Worm (Caenorhabditis elegans) whole organism, L4 larva: Measurements from ENCODE around the gene ugt-62.

Source experiments
- D1046.2 ChIP-seq: fragments of 200-800 bp; sonication (Bioruptor generic); IDR thresholded peaks from 2 replicates; pipeline ENCODE4 v1.3.6; 2022; ENCODE audit warnings: missing genetic modification characterization, missing compliant biosample characterization
- F26F4.8 ChIP-seq: fragments of 200-800 bp; sonication (Bioruptor generic); conservative IDR thresholded peaks from 2 replicates; pipeline ENCODE4 v1.3.6; 2022; ENCODE audit warnings: missing genetic modification characterization, missing compliant biosample characterization
- F49E8.2 ChIP-seq: sonication (generic microtip); optimal IDR thresholded peaks from 2 replicates; lab custom pipeline; 2016; ENCODE audit warnings: missing compliant biosample characterization, mild to moderate bottlenecking, missing genetic modification characterization, borderline replicate concordance
- R02D3.7 ChIP-seq: fragments of 150-350 bp; sonication (generic microtip); optimal IDR thresholded peaks from 3 replicates; lab custom pipeline; 2014; ENCODE audit warnings: missing biosample characterization, missing genetic modification characterization
- T26A8.4 ChIP-seq: fragments of 200-800 bp; sonication (Bioruptor generic); IDR thresholded peaks from 2 replicates; pipeline ENCODE4 v1.3.6; 2022; ENCODE audit warnings: missing genetic modification characterization, missing compliant biosample characterization
- Y48G9A.11 ChIP-seq: fragments of 200-800 bp; sonication (Bioruptor generic); IDR thresholded peaks from 2 replicates; pipeline ENCODE4 v1.3.6; 2022; ENCODE audit warnings: missing genetic modification reagents, missing genetic modification characterization, missing compliant biosample characterization
- ZK337.2 ChIP-seq: fragments of 200-800 bp; sonication (Bioruptor generic); IDR thresholded peaks from 2 replicates; pipeline ENCODE4 v1.3.6; 2022; ENCODE audit warnings: missing genetic modification reagents, missing genetic modification characterization, missing compliant biosample characterization
- aha-1 ChIP-seq: fragments of 150-350 bp; peaks from one replicate; lab custom pipeline; 2014; ENCODE audit warnings: missing biosample characterization, missing genetic modification characterization
- aly-2 ChIP-seq: sonication (generic microtip); optimal IDR thresholded peaks from 2 replicates; lab custom pipeline; 2018; ENCODE audit warnings: missing biosample characterization, missing genetic modification characterization
- ama-1 ChIP-seq: fragments of 150-350 bp; optimal IDR thresholded peaks from 2 replicates; lab custom pipeline; 2014; ENCODE audit warnings: inconsistent platforms, mixed read lengths
- ceh-20 ChIP-seq: fragments of 200-800 bp; sonication (Bioruptor generic); IDR thresholded peaks from 2 replicates; pipeline ENCODE4 v1.3.6; 2022; ENCODE audit warnings: missing genetic modification reagents, missing genetic modification characterization, missing compliant biosample characterization
- ceh-28 ChIP-seq: fragments of 150-350 bp; optimal IDR thresholded peaks from 2 replicates; lab custom pipeline; 2014; ENCODE audit warnings: missing biosample characterization, missing genetic modification reagents, missing genetic modification characterization
- ceh-82 ChIP-seq: sonication (generic microtip); optimal IDR thresholded peaks from 2 replicates; lab custom pipeline; 2017; ENCODE audit warnings: missing biosample characterization, missing genetic modification characterization
- ces-1 ChIP-seq: fragments of 150-350 bp; sonication (generic microtip); optimal IDR thresholded peaks from 4 replicates; lab custom pipeline; 2014; ENCODE audit warnings: missing biosample characterization, missing genetic modification reagents, missing genetic modification characterization
- daf-12 ChIP-seq: fragments of 150-350 bp; optimal IDR thresholded peaks from 2 replicates; lab custom pipeline; 2014; ENCODE audit warnings: missing biosample characterization, missing genetic modification reagents, missing genetic modification characterization
- daf-16 ChIP-seq, 3 experiments: sonication (generic microtip); optimal IDR thresholded peaks; 2 replicates each; lab custom pipeline; 2016 to 2017; ENCODE audit warnings: missing genetic modification characterization in 3 of 3, missing genetic modification reagents in 3 of 3, mild to moderate bottlenecking in 2 of 3, missing compliant biosample characterization in 2 of 3, missing biosample characterization in 1 of 3, moderate library complexity in 1 of 3
- dmd-6 ChIP-seq: fragments of 200-800 bp; sonication (Bioruptor generic); IDR thresholded peaks from 2 replicates; pipeline ENCODE4 v1.3.6; 2022; ENCODE audit warnings: missing genetic modification reagents, missing genetic modification characterization, missing compliant biosample characterization
- dmd-8 ChIP-seq: fragments of 200-800 bp; sonication (Bioruptor generic); IDR thresholded peaks from 2 replicates; pipeline ENCODE4 v1.3.6; 2022; ENCODE audit warnings: missing genetic modification characterization, missing compliant biosample characterization
- dve-1 ChIP-seq: sonication (generic microtip); optimal IDR thresholded peaks from 2 replicates; lab custom pipeline; 2017; ENCODE audit warnings: antibody characterized with exemption, mild to moderate bottlenecking, missing genetic modification characterization, missing compliant biosample characterization; ENCODE audit not compliant: insufficient read depth
- egl-27 ChIP-seq: sonication (generic microtip); optimal IDR thresholded peaks from 3 replicates; lab custom pipeline; 2017; ENCODE audit warnings: missing biosample characterization, missing genetic modification reagents, missing genetic modification characterization
- egl-43 ChIP-seq: fragments of 200-800 bp; sonication (Bioruptor generic); IDR thresholded peaks from 2 replicates; pipeline ENCODE4 v1.3.6; 2022; ENCODE audit warnings: missing genetic modification reagents, missing genetic modification characterization, missing compliant biosample characterization
- fos-1 ChIP-seq: fragments of 150-350 bp; optimal IDR thresholded peaks from 2 replicates; lab custom pipeline; 2014; ENCODE audit warnings: missing biosample characterization, missing genetic modification characterization
- hlh-11 ChIP-seq: fragments of 200-800 bp; sonication (Bioruptor generic); optimal IDR thresholded peaks from 2 replicates; lab custom pipeline; 2018; ENCODE audit warnings: mild to moderate bottlenecking, missing genetic modification characterization, missing compliant biosample characterization
- jun-1 ChIP-seq: fragments of 150-350 bp; optimal IDR thresholded peaks from 2 replicates; lab custom pipeline; 2014; ENCODE audit warnings: missing biosample characterization, missing genetic modification reagents, missing genetic modification characterization
- lin-29 ChIP-seq: fragments of 200-800 bp; sonication (Bioruptor generic); IDR thresholded peaks from 2 replicates; pipeline ENCODE4 v1.3.6; 2022; ENCODE audit warnings: missing genetic modification reagents, missing genetic modification characterization, missing compliant biosample characterization
- lir-3 ChIP-seq: sonication (generic microtip); optimal IDR thresholded peaks from 2 replicates; lab custom pipeline; 2016; ENCODE audit warnings: mild to moderate bottlenecking, missing genetic modification characterization, missing compliant biosample characterization
- lsy-2 ChIP-seq, 2 experiments: fragments of 150-350 bp in 1 of 2; sonication (generic microtip) in 1 of 2; optimal IDR thresholded peaks; 2 replicates each; lab custom pipeline; 2014 to 2017; ENCODE audit warnings: missing biosample characterization in 2 of 2, missing genetic modification characterization in 2 of 2
- mes-2 ChIP-seq: sonication (generic microtip); optimal IDR thresholded peaks from 2 replicates; lab custom pipeline; 2016; ENCODE audit warnings: missing genotype, mild to moderate bottlenecking, missing genetic modification characterization, missing compliant biosample characterization; ENCODE audit not compliant: poor library complexity, severe bottlenecking
- mxl-3 ChIP-seq: fragments of 200-800 bp; sonication (Bioruptor generic); optimal IDR thresholded peaks from 2 replicates; lab custom pipeline; 2018; ENCODE audit warnings: mild to moderate bottlenecking, missing genetic modification characterization, missing compliant biosample characterization
- nhr-11 ChIP-seq: fragments of 150-350 bp; optimal IDR thresholded peaks from 2 replicates; lab custom pipeline; 2014; ENCODE audit warnings: missing biosample characterization, missing genetic modification characterization
- nhr-25 ChIP-seq: sonication (generic microtip); optimal IDR thresholded peaks from 2 replicates; lab custom pipeline; 2017; ENCODE audit warnings: missing genetic modification characterization, mild to moderate bottlenecking, missing compliant biosample characterization, antibody characterized with exemption, moderate library complexity, borderline replicate concordance; ENCODE audit not compliant: insufficient read depth
- nhr-28 ChIP-seq: fragments of 150-350 bp; optimal IDR thresholded peaks from 2 replicates; lab custom pipeline; 2014; ENCODE audit warnings: missing biosample characterization, missing genetic modification characterization
- nhr-42 ChIP-seq: fragments of 200-800 bp; sonication (Bioruptor generic); IDR thresholded peaks from 2 replicates; pipeline ENCODE4 v1.3.6; 2022; ENCODE audit warnings: missing genetic modification characterization, missing compliant biosample characterization
- nhr-6 ChIP-seq: fragments of 150-350 bp; optimal IDR thresholded peaks from 2 replicates; lab custom pipeline; 2014; ENCODE audit warnings: missing biosample characterization, missing genetic modification characterization
- nhr-77 ChIP-seq: fragments of 150-350 bp; optimal IDR thresholded peaks from 2 replicates; lab custom pipeline; 2014; ENCODE audit warnings: missing biosample characterization, missing genetic modification characterization
- pha-4 ChIP-seq, 2 experiments: fragments of 150-350 bp in 1 of 2; fragments of 200-800 bp in 1 of 2; sonication (Bioruptor generic) in 1 of 2; IDR thresholded peaks in 1 of 2; optimal IDR thresholded peaks in 1 of 2; 2 replicates each; pipeline versions ENCODE4 v1.3.6 to Lab custom; 2014 to 2022; ENCODE audit warnings: missing genetic modification characterization in 2 of 2, missing genetic modification reagents in 2 of 2, missing biosample characterization in 1 of 2, missing compliant biosample characterization in 1 of 2
- php-3 ChIP-seq: fragments of 200-800 bp; sonication (Bioruptor generic); IDR thresholded peaks from 2 replicates; pipeline ENCODE4 v1.3.6; 2022; ENCODE audit warnings: missing genetic modification reagents, missing genetic modification characterization, missing compliant biosample characterization
- pqm-1 ChIP-seq: sonication (generic microtip); optimal IDR thresholded peaks from 2 replicates; lab custom pipeline; 2017; ENCODE audit warnings: missing biosample characterization, missing genetic modification characterization
- rbr-2 ChIP-seq: sonication (generic microtip); optimal IDR thresholded peaks from 2 replicates; lab custom pipeline; 2016; ENCODE audit warnings: missing genotype, missing genetic modification characterization, missing compliant biosample characterization
- saeg-2 ChIP-seq: fragments of 200-800 bp; sonication (Bioruptor generic); IDR thresholded peaks from 2 replicates; pipeline ENCODE4 v1.3.6; 2022; ENCODE audit warnings: missing genetic modification reagents, missing genetic modification characterization, missing compliant biosample characterization
- set-16 ChIP-seq: fragments of 200-800 bp; sonication (Bioruptor generic); IDR thresholded peaks from 2 replicates; pipeline ENCODE4 v1.3.6; 2022; ENCODE audit warnings: missing genetic modification reagents, missing genetic modification characterization, missing compliant biosample characterization
- spr-3 ChIP-seq: fragments of 200-800 bp; sonication (Bioruptor generic); optimal IDR thresholded peaks from 2 replicates; lab custom pipeline; 2018; ENCODE audit warnings: mild to moderate bottlenecking, missing genetic modification characterization, missing compliant biosample characterization
- unc-130 ChIP-seq: sonication (generic microtip); optimal IDR thresholded peaks from 2 replicates; lab custom pipeline; 2016; ENCODE audit warnings: missing genetic modification reagents, missing genetic modification characterization, missing compliant biosample characterization
- unc-39 ChIP-seq: sonication (generic microtip); optimal IDR thresholded peaks from 2 replicates; lab custom pipeline; 2017; ENCODE audit warnings: missing biosample characterization, missing genetic modification characterization
- zip-11 ChIP-seq: fragments of 200-800 bp; sonication (Bioruptor generic); IDR thresholded peaks from 2 replicates; pipeline ENCODE4 v1.3.6; 2022; ENCODE audit warnings: missing genetic modification characterization, missing compliant biosample characterization
- zip-2 ChIP-seq: fragments of 150-350 bp; optimal IDR thresholded peaks from 2 replicates; lab custom pipeline; 2014; ENCODE audit warnings: missing biosample characterization, missing genetic modification characterization
- ztf-11 ChIP-seq: fragments of 150-350 bp; optimal IDR thresholded peaks from 2 replicates; lab custom pipeline; 2014; ENCODE audit warnings: missing biosample characterization, missing genetic modification characterization
- ztf-7 ChIP-seq: fragments of 150-350 bp; optimal IDR thresholded peaks from 2 replicates; lab custom pipeline; 2014; ENCODE audit warnings: missing biosample characterization, missing genetic modification characterization

The ugt-62 gene

DNA sequence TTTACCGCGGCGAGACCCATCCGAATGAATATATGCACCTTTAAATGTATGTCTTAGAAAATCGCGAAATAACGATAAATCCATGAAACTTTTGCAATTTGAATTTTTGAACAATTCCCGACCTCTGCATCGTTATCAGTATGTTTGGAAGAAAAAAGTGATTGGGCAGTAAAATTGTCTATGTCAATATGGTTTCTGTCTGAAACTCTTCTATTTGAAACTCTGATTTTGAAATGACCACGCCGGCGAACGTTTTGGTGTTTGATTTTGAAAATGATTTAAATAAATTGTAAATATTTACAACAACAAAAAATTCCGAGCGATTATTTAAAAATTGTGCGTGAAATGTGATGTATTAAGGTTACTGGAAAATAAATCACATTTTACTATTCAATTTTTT is 20.9 kb upstream of the ugt-62 start:
- TF ChIP-seq Y48G9A.11 (GFP tag; lab: Robert Waterston, UW) = no peak
- TF ChIP-seq lir-3 (tag; lab: Kevin White, UChicago) = no peak
- TF ChIP-seq dve-1 (tag; lab: Kevin White, UChicago) = peak; percentile 51
- TF ChIP-seq daf-16 (GFP tag; optimal IDR thresholded peaks at IDR 0.05; lab: Kevin White, UChicago) = no peak
- peak; percentile 80 for TF ChIP-seq daf-16 (tag; optimal IDR thresholded peaks at IDR 0.05; lab: Kevin White, UChicago)
- peak; percentile 61 for TF ChIP-seq pqm-1 (tag; lab: Kevin White, UChicago)
- TF ChIP-seq R02D3.7 (tag; lab: Kevin White, UChicago) = no peak
- TF ChIP-seq aha-1 (tag; lab: Kevin White, UChicago) = no peak
- TF ChIP-seq ceh-20 (GFP tag; lab: Robert Waterston, UW) = no peak
- TF ChIP-seq php-3 (GFP tag; lab: Robert Waterston, UW) = 0 out of 2 replicates have a peak, but pooled peaks have one; percentile 21
- no peak for TF ChIP-seq nhr-6
- peak; percentile 14 for TF ChIP-seq nhr-28 (tag; lab: Kevin White, UChicago)

DNA sequence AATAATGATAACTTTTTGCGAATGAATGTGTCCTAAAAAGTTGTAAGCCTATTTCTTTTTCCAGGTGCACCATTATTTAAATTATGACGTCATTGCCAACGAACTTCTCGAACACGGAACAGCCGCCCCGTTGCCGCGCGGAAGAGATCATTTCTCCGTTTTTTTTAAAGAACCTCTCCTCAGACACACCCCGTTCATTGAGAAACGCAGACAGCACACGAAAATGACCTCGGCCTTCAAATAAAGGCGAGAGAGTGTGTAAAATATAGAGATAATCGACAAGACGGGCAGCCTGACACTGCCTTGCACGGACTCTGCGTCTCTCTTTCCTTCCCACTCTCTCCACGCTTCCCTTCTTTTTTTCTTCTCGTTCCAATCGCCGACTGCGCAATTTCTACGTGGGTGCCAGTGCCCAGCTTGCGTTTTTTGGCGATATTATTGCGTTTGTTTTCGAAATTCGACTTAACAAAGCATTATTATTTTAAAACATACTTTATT is 20.0 kb upstream of the ugt-62 start:
- no peak for TF ChIP-seq dmd-8
- TF ChIP-seq ztf-7 (tag; lab: Kevin White, UChicago) = no peak
- TF ChIP-seq zip-11 (GFP tag; lab: Robert Waterston, UW) = no peak
- TF ChIP-seq nhr-25 = peak; percentile 91
- peak; percentile 74 to 79 for TF ChIP-seq lsy-2 (tag; optimal IDR thresholded peaks at IDR 0.05; lab: Kevin White, UChicago)
- no peak for TF ChIP-seq nhr-6
- TF ChIP-seq hlh-11 (tag; lab: Kevin White, UChicago) = peak; percentile 95
- no peak for TF ChIP-seq unc-39 (tag; lab: Kevin White, UChicago)
- no peak for TF ChIP-seq nhr-77 (tag; lab: Kevin White, UChicago)
- peak; percentile 67 for TF ChIP-seq set-16 (GFP tag; lab: Robert Waterston, UW)
- TF ChIP-seq ZK337.2 (GFP tag; lab: Robert Waterston, UW) = no peak
- no peak for TF ChIP-seq F49E8.2
- no peak for TF ChIP-seq egl-27
- TF ChIP-seq nhr-42 (GFP tag; lab: Robert Waterston, UW) = no peak
- TF ChIP-seq ceh-82 (tag; lab: Kevin White, UChicago) = no peak
- TF ChIP-seq dve-1 (tag; lab: Kevin White, UChicago) = peak; percentile 81
- peak; percentile 26 for TF ChIP-seq pqm-1 (tag; lab: Kevin White, UChicago)
- TF ChIP-seq saeg-2 (GFP tag; lab: Robert Waterston, UW) = no peak; the same call in 1 of the 2 replicates
- TF ChIP-seq dmd-6 (GFP tag; lab: Robert Waterston, UW) = peak; percentile 64
- TF ChIP-seq T26A8.4 (GFP tag; lab: Robert Waterston, UW) = peak; percentile 78
- peak; percentile 72 for TF ChIP-seq rbr-2 (tag; lab: Kevin White, UChicago)
- peak; percentile 66 for TF ChIP-seq mes-2 (tag; lab: Kevin White, UChicago)
- 0 out of 2 replicates have a peak, but pooled peaks have one; percentile 26 for TF ChIP-seq ceh-20 (GFP tag; lab: Robert Waterston, UW)
- TF ChIP-seq ama-1 (lab: Kevin White, UChicago) = peak; percentile 53
- no peak for TF ChIP-seq fos-1 (tag; lab: Kevin White, UChicago)
- no peak for TF ChIP-seq D1046.2 (GFP tag; lab: Robert Waterston, UW)
- TF ChIP-seq ztf-11 (tag; lab: Kevin White, UChicago) = no peak
- no peak for TF ChIP-seq spr-3
- no peak for TF ChIP-seq ceh-28 (tag; lab: Kevin White, UChicago)
- no peak for TF ChIP-seq zip-2 (tag; lab: Kevin White, UChicago)
- peak; percentile 34 for TF ChIP-seq nhr-11 (tag; lab: Kevin White, UChicago)
- no peak for TF ChIP-seq unc-130 (GFP tag; lab: Kevin White, UChicago)
- peak; percentile 79 for TF ChIP-seq egl-43 (GFP tag; lab: Robert Waterston, UW)
- TF ChIP-seq nhr-28 (tag; lab: Kevin White, UChicago) = peak; percentile 75
- no peak for TF ChIP-seq jun-1 (tag; lab: Kevin White, UChicago)
- no peak for TF ChIP-seq aly-2
- peak; percentile 95 for TF ChIP-seq aha-1 (tag; lab: Kevin White, UChicago)
- no peak for TF ChIP-seq daf-12
- peak; percentile 72 for TF ChIP-seq pha-4 (GFP tag; IDR thresholded peaks at IDR 0.05; lab: Robert Waterston, UW)
- TF ChIP-seq pha-4 (tag; optimal IDR thresholded peaks at IDR 0.05; lab: Kevin White, UChicago) = peak; percentile 83
- peak; percentile 90 for TF ChIP-seq mxl-3 (GFP tag; lab: Kevin White, UChicago)
- TF ChIP-seq F26F4.8 (GFP tag; lab: Robert Waterston, UW) = no peak
- no peak for TF ChIP-seq ces-1 (GFP tag; lab: Kevin White, UChicago)
- 0 out of 2 replicates have a peak, but pooled peaks have one; percentile 44 for TF ChIP-seq lin-29 (GFP tag; lab: Robert Waterston, UW)
